Worm (Caenorhabditis elegans) whole organism, late embryonic: ENCODE measurements around the gene R52.4.

Experiments
- K09A11.1 ChIP-seq: sonication (generic microtip); optimal IDR thresholded peaks from 2 replicates; lab custom pipeline; 2017; ENCODE audit warnings: antibody characterized with exemption, mild to moderate bottlenecking, missing genetic modification characterization, missing compliant biosample characterization; ENCODE audit not compliant: insufficient read depth
- ama-1 ChIP-seq: fragments of 150-350 bp; optimal IDR thresholded peaks from 2 replicates; lab custom pipeline; 2014
- elt-4 ChIP-seq: sonication (generic microtip); optimal IDR thresholded peaks from 2 replicates; lab custom pipeline; 2016; ENCODE audit warnings: missing genetic modification characterization, missing compliant biosample characterization
- fkh-10 ChIP-seq: fragments of 150-350 bp; optimal IDR thresholded peaks from 2 replicates; lab custom pipeline; 2014; ENCODE audit warnings: missing biosample characterization, missing genetic modification reagents, missing genetic modification characterization
- hlh-30 ChIP-seq: sonication (generic microtip); optimal IDR thresholded peaks from 2 replicates; lab custom pipeline; 2017; ENCODE audit warnings: antibody characterized with exemption, missing genetic modification characterization, missing compliant biosample characterization; ENCODE audit not compliant: insufficient read depth
- nhr-11 ChIP-seq: fragments of 150-350 bp; optimal IDR thresholded peaks from 2 replicates; lab custom pipeline; 2014; ENCODE audit warnings: missing biosample characterization, missing genetic modification characterization
- pqm-1 ChIP-seq: sonication (generic microtip); optimal IDR thresholded peaks from 2 replicates; lab custom pipeline; 2016; ENCODE audit warnings: missing genetic modification characterization, missing compliant biosample characterization
- sox-4 ChIP-seq: sonication (generic microtip); optimal IDR thresholded peaks from 2 replicates; lab custom pipeline; 2017; ENCODE audit warnings: mild to moderate bottlenecking, missing genetic modification characterization, inconsistent platforms, missing compliant biosample characterization
- tbx-2 ChIP-seq: sonication (generic microtip); optimal IDR thresholded peaks from 2 replicates; lab custom pipeline; 2016; ENCODE audit warnings: missing genetic modification characterization, missing compliant biosample characterization

DNA sequence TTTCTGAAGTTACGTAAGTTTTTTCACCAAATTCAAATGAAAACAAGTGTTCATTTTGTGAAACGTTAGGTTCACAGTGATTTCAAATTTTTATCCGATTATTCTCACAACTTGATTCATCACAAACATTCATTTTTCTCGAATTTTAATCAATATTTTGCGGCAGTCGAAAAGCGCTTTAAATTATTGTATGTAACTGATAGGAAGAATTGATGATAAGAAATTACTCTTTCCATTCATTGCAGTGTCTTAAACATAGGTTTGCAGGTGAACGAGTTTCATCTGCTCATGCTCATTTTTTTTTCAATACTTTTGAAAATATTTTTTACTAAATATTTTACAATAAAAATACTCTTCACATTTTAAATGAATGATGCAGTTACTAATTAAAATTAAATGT lies 44.3 kb upstream of the R52.4 start:
- TF ChIP-seq pqm-1, result no peak
- no peak for TF ChIP-seq hlh-30
- TF ChIP-seq tbx-2 (tag; lab: Kevin White, UChicago), result no peak
- no peak for TF ChIP-seq ama-1 (lab: Kevin White, UChicago)
- no peak for TF ChIP-seq sox-4 (tag; lab: Kevin White, UChicago)
- TF ChIP-seq nhr-11 (tag; lab: Kevin White, UChicago), result no peak
- TF ChIP-seq K09A11.1, result no peak
- no peak for TF ChIP-seq fkh-10 (GFP tag; lab: Kevin White, UChicago)
- no peak for TF ChIP-seq elt-4
